Worm (Caenorhabditis elegans): Measurements from ENCODE around the gene ttll-4.

- TF ChIP-seq him-1 (tag; optimal IDR thresholded peaks at IDR 0.05) (no peak), W03F9.2 (tag; optimal IDR thresholded peaks at IDR 0.05) (no peak)
Measured at ce11 chrIII:10090685-10091084, 33.3 kb upstream of the ttll-4 start, which contains the start of gene gtf-2H2C.
